Fruit fly (Drosophila melanogaster) whole organism, embryonic: ENCODE measurements around the gene Gr5a.
A peak's percentile ranks its signal among the peaks of the same experiment; 100 is the strongest.

Experiments
- BtbVII ChIP-seq: fragments of 200-800 bp; sonication (Bioruptor generic); optimal IDR thresholded peaks from 3 replicates; lab custom pipeline; 2017; ENCODE audit warnings: missing biosample characterization, mild to moderate bottlenecking, missing genetic modification characterization
- Bteb2 ChIP-seq: fragments of 200-800 bp; sonication (Bioruptor generic); optimal IDR thresholded peaks from 2 replicates; lab custom pipeline; 2016; ENCODE audit warnings: missing biosample characterization, missing genetic modification characterization
- CG10267 ChIP-seq: fragments of 200-800 bp; sonication (Bioruptor generic); optimal IDR thresholded peaks from 2 replicates; lab custom pipeline; 2018; ENCODE audit warnings: missing biosample characterization, mild to moderate bottlenecking, missing genetic modification characterization, moderate library complexity
- CG11456 ChIP-seq: fragments of 200-800 bp; sonication (Bioruptor generic); IDR thresholded peaks from 3 replicates; pipeline ENCODE4 v1.3.6; 2022; ENCODE audit warnings: missing biosample characterization, missing genetic modification characterization
- CG11723 ChIP-seq: fragments of 200-800 bp; sonication (Bioruptor generic); optimal IDR thresholded peaks from 2 replicates; lab custom pipeline; 2017; ENCODE audit warnings: missing biosample characterization, mild to moderate bottlenecking, missing genetic modification characterization
- CG12769 ChIP-seq: fragments of 200-800 bp; sonication (Bioruptor generic); optimal IDR thresholded peaks from 2 replicates; lab custom pipeline; 2019; ENCODE audit warnings: missing biosample characterization, mild to moderate bottlenecking, missing genetic modification characterization, moderate library complexity
- CG13287 ChIP-seq: fragments of 200-800 bp; sonication (Bioruptor generic); IDR thresholded peaks from 2 replicates; pipeline ENCODE4 v1.3.6; 2022; ENCODE audit warnings: missing biosample characterization, missing genetic modification characterization; ENCODE audit not compliant: partially characterized antibody
- CG14710 ChIP-seq: fragments of 200-800 bp; sonication (Bioruptor generic); optimal IDR thresholded peaks from 3 replicates; lab custom pipeline; 2019; ENCODE audit warnings: missing biosample characterization, mild to moderate bottlenecking, missing genetic modification characterization, moderate library complexity
- CG16813 ChIP-seq: fragments of 200-800 bp; sonication (Bioruptor generic); IDR thresholded peaks from 3 replicates; pipeline ENCODE4 v1.3.6; 2022; ENCODE audit warnings: missing biosample characterization, missing genetic modification characterization; ENCODE audit not compliant: partially characterized antibody
- CG17612 ChIP-seq: fragments of 200-800 bp; sonication (Bioruptor generic); IDR thresholded peaks from 2 replicates; pipeline ENCODE4 v1.3.6; 2022; ENCODE audit warnings: missing biosample characterization, missing genetic modification characterization
- CG17829 ChIP-seq: fragments of 200-800 bp; optimal IDR thresholded peaks from 2 replicates; lab custom pipeline; 2019; ENCODE audit warnings: missing biosample characterization, mild to moderate bottlenecking, missing genetic modification characterization, moderate library complexity
- CG18262 ChIP-seq: fragments of 200-800 bp; optimal IDR thresholded peaks from 3 replicates; lab custom pipeline; 2019; ENCODE audit warnings: missing biosample characterization, mild to moderate bottlenecking, missing genetic modification characterization, moderate library complexity
- CG18476 ChIP-seq: fragments of 200-800 bp; sonication (Bioruptor generic); optimal IDR thresholded peaks from 2 replicates; lab custom pipeline; 2016; ENCODE audit warnings: missing biosample characterization, mild to moderate bottlenecking, missing genetic modification characterization
- CG30020 ChIP-seq: fragments of 200-800 bp; optimal IDR thresholded peaks from 2 replicates; lab custom pipeline; 2019; ENCODE audit warnings: missing biosample characterization, mild to moderate bottlenecking, missing genetic modification characterization, moderate library complexity
- CG31224 ChIP-seq: fragments of 200-800 bp; sonication (Bioruptor generic); IDR thresholded peaks from 2 replicates; pipeline ENCODE4 v1.3.6; 2022; ENCODE audit warnings: missing biosample characterization, missing genetic modification characterization
- CG33557 ChIP-seq: fragments of 200-800 bp; sonication (Bioruptor generic); optimal IDR thresholded peaks from 2 replicates; lab custom pipeline; 2019; ENCODE audit warnings: missing biosample characterization, mild to moderate bottlenecking, missing genetic modification characterization, moderate library complexity
- CG34422 ChIP-seq: fragments of 200-800 bp; sonication (Bioruptor generic); IDR thresholded peaks from 3 replicates; pipeline ENCODE4 v1.3.6; 2022; ENCODE audit warnings: missing biosample characterization, missing genetic modification characterization
- CG43689 ChIP-seq: fragments of 200-800 bp; sonication (Bioruptor generic); IDR thresholded peaks from 2 replicates; pipeline ENCODE4 v1.3.6; 2022; ENCODE audit warnings: missing biosample characterization, missing genetic modification characterization
- CG6791 ChIP-seq: fragments of 200-800 bp; sonication (Bioruptor generic); IDR thresholded peaks from 3 replicates; pipeline ENCODE4 v1.3.6; 2022; ENCODE audit warnings: missing biosample characterization, missing genetic modification characterization; ENCODE audit not compliant: partially characterized antibody
- CG7271 ChIP-seq: fragments of 200-800 bp; sonication (Bioruptor generic); optimal IDR thresholded peaks from 2 replicates; lab custom pipeline; 2018; ENCODE audit warnings: missing biosample characterization, mild to moderate bottlenecking, missing genetic modification characterization, moderate library complexity
- CG9437 ChIP-seq: fragments of 200-800 bp; sonication (Bioruptor generic); optimal IDR thresholded peaks from 2 replicates; lab custom pipeline; 2018; ENCODE audit warnings: missing biosample characterization, mild to moderate bottlenecking, missing genetic modification characterization
- CG9727 ChIP-seq: fragments of 200-800 bp; sonication (Bioruptor generic); optimal IDR thresholded peaks from 3 replicates; lab custom pipeline; 2017; ENCODE audit warnings: missing biosample characterization, mild to moderate bottlenecking, missing genetic modification characterization
- CG9932 ChIP-seq: fragments of 200-800 bp; sonication (Bioruptor generic); IDR thresholded peaks from 2 replicates; pipeline ENCODE4 v1.3.6; 2022; ENCODE audit warnings: missing biosample characterization, missing genetic modification characterization
- Lhr ChIP-seq: fragments of 200-800 bp; sonication (Bioruptor generic); optimal IDR thresholded peaks from 3 replicates; lab custom pipeline; 2017; ENCODE audit warnings: mild to moderate bottlenecking, missing biosample characterization, missing genetic modification reagents, missing genetic modification characterization
- MBD-R2 ChIP-seq: fragments of 200-800 bp; sonication (Bioruptor generic); IDR thresholded peaks from 2 replicates; pipeline ENCODE4 v1.3.6; 2022; ENCODE audit warnings: missing biosample characterization, missing genetic modification characterization
- Med ChIP-seq: fragments of 200-800 bp; sonication (Bioruptor generic); peaks from one replicate; lab custom pipeline; 2016; ENCODE audit warnings: missing biosample characterization, missing genetic modification characterization, mild to moderate bottlenecking, inconsistent platforms, moderate library complexity
- Scr ChIP-seq: fragments of 200-800 bp; sonication (Bioruptor generic); IDR thresholded peaks from 2 replicates; pipeline ENCODE4 v1.3.6; 2022; ENCODE audit warnings: missing biosample characterization, missing genetic modification characterization; ENCODE audit not compliant: partially characterized antibody
- Sox102F ChIP-seq: fragments of 200-800 bp; sonication (Bioruptor generic); optimal IDR thresholded peaks from 2 replicates; lab custom pipeline; 2018; ENCODE audit warnings: missing biosample characterization, mild to moderate bottlenecking, missing genetic modification characterization, moderate library complexity
- bcd ChIP-seq: fragments of 200-800 bp; sonication (Bioruptor generic); optimal IDR thresholded peaks from 2 replicates; lab custom pipeline; 2017; ENCODE audit warnings: missing biosample characterization, mild to moderate bottlenecking, missing genetic modification characterization
- cg ChIP-seq: fragments of 200-800 bp; sonication (Bioruptor generic); optimal IDR thresholded peaks from 3 replicates; lab custom pipeline; 2019; ENCODE audit warnings: missing biosample characterization, mild to moderate bottlenecking, missing genetic modification characterization, moderate library complexity
- chif ChIP-seq, 2 experiments: fragments of 200-800 bp; sonication (Bioruptor generic); optimal IDR thresholded peaks; 3 replicates each; lab custom pipeline; 2016; ENCODE audit warnings: missing biosample characterization in 2 of 2, missing genetic modification characterization in 2 of 2
- dati ChIP-seq: fragments of 200-800 bp; sonication (Bioruptor generic); IDR thresholded peaks from 2 replicates; pipeline ENCODE4 v1.3.6; 2022; ENCODE audit warnings: missing biosample characterization, missing genetic modification characterization
- gsb ChIP-seq: fragments of 200-800 bp; sonication (Bioruptor generic); IDR thresholded peaks from 2 replicates; pipeline ENCODE4 v1.3.6; 2022; ENCODE audit warnings: missing biosample characterization, missing genetic modification characterization
- hth ChIP-seq: fragments of >200 bp; optimal IDR thresholded peaks from 2 replicates; lab custom pipeline; 2017; ENCODE audit warnings: inconsistent platforms
- ind ChIP-seq: fragments of 200-800 bp; sonication (Bioruptor generic); optimal IDR thresholded peaks from 3 replicates; lab custom pipeline; 2016; ENCODE audit warnings: missing biosample characterization, missing genetic modification characterization
- kay ChIP-seq: fragments of 200-800 bp; sonication (Bioruptor generic); optimal IDR thresholded peaks from 2 replicates; lab custom pipeline; 2016; ENCODE audit warnings: missing biosample characterization, missing genetic modification characterization
- klu ChIP-seq: fragments of 200-800 bp; sonication (Bioruptor generic); IDR thresholded peaks from 2 replicates; pipeline ENCODE4 v1.3.6; 2022; ENCODE audit warnings: missing biosample characterization, missing genetic modification characterization
- lbe ChIP-seq: fragments of 200-800 bp; sonication (Bioruptor generic); optimal IDR thresholded peaks from 2 replicates; lab custom pipeline; 2016; ENCODE audit warnings: missing biosample characterization, mild to moderate bottlenecking, missing genetic modification characterization
- lilli ChIP-seq: fragments of 200-800 bp; sonication (Bioruptor generic); optimal IDR thresholded peaks from 3 replicates; lab custom pipeline; 2016; ENCODE audit warnings: missing biosample characterization, missing genetic modification characterization
- nmo ChIP-seq: fragments of 200-800 bp; sonication (Bioruptor generic); optimal IDR thresholded peaks from 2 replicates; lab custom pipeline; 2018; ENCODE audit warnings: missing biosample characterization, mild to moderate bottlenecking, missing genetic modification characterization, moderate library complexity
- p53 ChIP-seq: fragments of 200-800 bp; sonication (Bioruptor generic); optimal IDR thresholded peaks from 2 replicates; lab custom pipeline; 2016; ENCODE audit warnings: missing biosample characterization, missing genetic modification characterization
- pho ChIP-seq: fragments of 200-800 bp; sonication (Bioruptor generic); optimal IDR thresholded peaks from 2 replicates; lab custom pipeline; 2016; ENCODE audit warnings: missing biosample characterization, missing genetic modification characterization
- salm ChIP-seq: fragments of 200-800 bp; sonication (Bioruptor generic); optimal IDR thresholded peaks from 2 replicates; lab custom pipeline; 2018; ENCODE audit warnings: missing biosample characterization, mild to moderate bottlenecking, missing genetic modification characterization
- sc ChIP-seq, 3 experiments: fragments of >200 bp in 2 of 3; fragments of 200-800 bp in 1 of 3; sonication (Bioruptor generic) in 1 of 3; optimal IDR thresholded peaks; 2 replicates in 2 of 3; 3 replicates in 1 of 3; lab custom pipeline; 2017; ENCODE audit warnings: mild to moderate bottlenecking in 1 of 3, missing biosample characterization in 1 of 3, missing genetic modification characterization in 1 of 3, missing genetic modification reagents in 1 of 3
- tna ChIP-seq: fragments of 200-800 bp; sonication (Bioruptor generic); IDR thresholded peaks from 2 replicates; pipeline ENCODE4 v1.3.6; 2022; ENCODE audit warnings: missing biosample characterization, missing genetic modification characterization; ENCODE audit not compliant: partially characterized antibody
- unc-4 ChIP-seq: fragments of 200-800 bp; sonication (Bioruptor generic); IDR thresholded peaks from 2 replicates; pipeline ENCODE4 v1.3.6; 2022; ENCODE audit warnings: missing biosample characterization, missing genetic modification characterization; ENCODE audit not compliant: partially characterized antibody
- wek ChIP-seq: fragments of 200-800 bp; sonication (Bioruptor generic); optimal IDR thresholded peaks from 3 replicates; lab custom pipeline; 2018; ENCODE audit warnings: missing biosample characterization, mild to moderate bottlenecking, missing genetic modification characterization, moderate library complexity

Gene Gr5a

dm6 chrX:5682940-5683339, 2.5 kb downstream of the Gr5a start, which contains the start of gene CG42449:
Gene CG42449 (plus strand): TSS chrX:5683240.
- no peak for TF ChIP-seq wek (GFP tag; lab: Kevin White, UChicago)
- TF ChIP-seq CG31224 (GFP tag; lab: Robert Waterston, UW): no peak
- no peak for TF ChIP-seq p53 (GFP tag; lab: Kevin White, UChicago)
- no peak for TF ChIP-seq hth (lab: Kevin White, UChicago)
- TF ChIP-seq lilli (GFP tag; lab: Kevin White, UChicago): no peak
- no peak for TF ChIP-seq CG30020 (tag; lab: Kevin White, UChicago)
- TF ChIP-seq gsb: no peak
- no peak for TF ChIP-seq sc (optimal IDR thresholded peaks at IDR 0.05; lab: Kevin White, UChicago)
- no peak for TF ChIP-seq sc (GFP tag; optimal IDR thresholded peaks at IDR 0.05; lab: Kevin White, UChicago)
- TF ChIP-seq MBD-R2 (GFP tag; lab: Robert Waterston, UW): no peak
- no peak for TF ChIP-seq CG14710 (tag; lab: Kevin White, UChicago)
- TF ChIP-seq CG18476 (GFP tag; lab: Kevin White, UChicago): no peak
- TF ChIP-seq tna (GFP tag; lab: Robert Waterston, UW): no peak
- TF ChIP-seq CG11723 (GFP tag; lab: Kevin White, UChicago): no peak
- TF ChIP-seq CG12769 (tag; lab: Kevin White, UChicago): no peak
- TF ChIP-seq bcd: no peak
- no peak for TF ChIP-seq CG34422 (GFP tag; lab: Robert Waterston, UW)
- TF ChIP-seq CG33557: no peak

dm6 chrX:5689417-5690215, 9.2 kb downstream of the Gr5a start, which contains the start of the genes PGAP1 and cv:
Gene PGAP1 (minus strand): TSS chrX:5689473.
Gene cv (plus strand): TSS chrX:5690002.
- TF ChIP-seq unc-4: peak; percentile 72
- peak; percentile 84 for TF ChIP-seq CG6791 (GFP tag; lab: Robert Waterston, UW)
- TF ChIP-seq Med (GFP tag; lab: Kevin White, UChicago): peak; percentile 76
- TF ChIP-seq CG9437 (GFP tag; lab: Kevin White, UChicago): peak; percentile 43
- TF ChIP-seq CG7271 (tag; lab: Kevin White, UChicago): no peak
- no peak for TF ChIP-seq BtbVII (GFP tag; lab: Kevin White, UChicago)
- peak in 1 of 2 experiments; percentile 29 for TF ChIP-seq chif (GFP tag; optimal IDR thresholded peaks at IDR 0.05; lab: Kevin White, UChicago)
- peak; percentile 4 for TF ChIP-seq ind (GFP tag; lab: Kevin White, UChicago)
- TF ChIP-seq CG9727: peak; percentile 26
- TF ChIP-seq CG12769 (tag; lab: Kevin White, UChicago): no peak
- TF ChIP-seq Lhr (GFP tag; lab: Kevin White, UChicago): peak; percentile 12
- TF ChIP-seq CG11456 (GFP tag; lab: Robert Waterston, UW): 0 out of 3 replicates have a peak, but pooled peaks have one; percentile 49
- peak; percentile 12; the same call in 1 of the 3 replicates for TF ChIP-seq CG34422 (GFP tag; lab: Robert Waterston, UW)
- peak; percentile 25 for TF ChIP-seq kay
- TF ChIP-seq CG17829 (tag; lab: Kevin White, UChicago): peak; percentile 20
- TF ChIP-seq CG17612: no peak
- TF ChIP-seq CG43689: no peak
- TF ChIP-seq nmo (GFP tag; lab: Kevin White, UChicago): peak; percentile 45
- TF ChIP-seq lbe (GFP tag; lab: Kevin White, UChicago): peak; percentile 56
- peak; percentile 15 for TF ChIP-seq pho
- TF ChIP-seq Scr (GFP tag; lab: Robert Waterston, UW): peak; percentile 79
- TF ChIP-seq salm: no peak
- TF ChIP-seq CG10267 (tag; lab: Kevin White, UChicago): peak; percentile 24
- peak; percentile 92 for TF ChIP-seq cg (GFP tag; lab: Kevin White, UChicago)
- TF ChIP-seq klu (GFP tag; lab: Robert Waterston, UW): no peak
- TF ChIP-seq CG16813: peak; percentile 71
- TF ChIP-seq CG18262: peak; percentile 47
- no peak for TF ChIP-seq Bteb2
- peak; percentile 63 for TF ChIP-seq CG9932
- peak; percentile 80 for TF ChIP-seq CG13287 (GFP tag; lab: Robert Waterston, UW)
- TF ChIP-seq Sox102F: peak; percentile 14
- no peak for TF ChIP-seq dati
